Fruit fly (Drosophila melanogaster): ENCODE results near the gene rudhira.

The rudhira gene

dm6 chrX:11775987-11776587 is 40.6 kb upstream of the rudhira start (continued):
- TF ChIP-seq CG14860 (GFP tag; IDR thresholded peaks at IDR 0.05; ENCODE audit: partially characterized antibody) (no peak), CG16863 (GFP tag; optimal IDR thresholded peaks at IDR 0.05) (peak; percentile 46), ci (GFP tag; IDR thresholded peaks at IDR 0.05) (peak; percentile 69; the same call in 2 of the 3 replicates), cg (GFP tag; optimal IDR thresholded peaks at IDR 0.05) (peak; percentile 45), Sox100B (GFP tag; optimal IDR thresholded peaks at IDR 0.05) (peak; percentile 39), corto (GFP tag; optimal IDR thresholded peaks at IDR 0.05) (peak; percentile 38), CG4424 (GFP tag; optimal IDR thresholded peaks at IDR 0.05) (peak; percentile 59), CG2129 (GFP tag; IDR thresholded peaks at IDR 0.05; ENCODE audit: partially characterized antibody) (no peak), CG18619 (GFP tag; optimal IDR thresholded peaks at IDR 0.05) (peak; percentile 8), eyg (GFP tag; optimal IDR thresholded peaks at IDR 0.05) (peak; percentile 2), caup (GFP tag; optimal IDR thresholded peaks at IDR 0.05; ENCODE audit: severe bottlenecking) (peak; percentile 3), yki (optimal IDR thresholded peaks at IDR 0.05) (no peak), vnd (GFP tag; IDR thresholded peaks at IDR 0.05; ENCODE audit: partially characterized antibody) (no peak), CG12219 (GFP tag; optimal IDR thresholded peaks at IDR 0.05) (peak; percentile 34), ewg (GFP tag; optimal IDR thresholded peaks at IDR 0.05) (peak; percentile 25), Sry-β (GFP tag; optimal IDR thresholded peaks at IDR 0.05) (no peak), CG1529 (GFP tag; optimal IDR thresholded peaks at IDR 0.05) (peak; percentile 50), Sry-δ (GFP tag; optimal IDR thresholded peaks at IDR 0.05) (no peak), bowl (GFP tag; IDR thresholded peaks at IDR 0.05) (no peak), CG10979 (tag; optimal IDR thresholded peaks at IDR 0.05) (peak; percentile 82), nerfin-2 (GFP tag; IDR thresholded peaks at IDR 0.05; ENCODE audit: partially characterized antibody) (no peak), dpn (GFP tag; optimal IDR thresholded peaks at IDR 0.05) (peak in 1 of 2 experiments; percentile 50), phol (tag; optimal IDR thresholded peaks at IDR 0.05) (peak; percentile 65), Gsc (GFP tag; IDR thresholded peaks at IDR 0.05) (peak; percentile 47; the same call in 1 of the 2 replicates), CG12744 (GFP tag; optimal IDR thresholded peaks at IDR 0.05) (no peak), CG3838 (GFP tag; optimal IDR thresholded peaks at IDR 0.05) (no peak), trem (tag; optimal IDR thresholded peaks at IDR 0.05) (peak; percentile 39), lmd (GFP tag; IDR thresholded peaks at IDR 0.05) (peak; percentile 56), CG17361 (GFP tag; IDR thresholded peaks at IDR 0.05) (no peak), CG30431 (GFP tag; optimal IDR thresholded peaks at IDR 0.05) (peak; percentile 62), CG8089 (GFP tag; optimal IDR thresholded peaks at IDR 0.05) (peak; percentile 15), TFAM (GFP tag; optimal IDR thresholded peaks at IDR 0.05) (no peak), CG12769 (tag; optimal IDR thresholded peaks at IDR 0.05) (no peak), Lim3 (GFP tag; IDR thresholded peaks at IDR 0.05) (no peak), Hmx (GFP tag; optimal IDR thresholded peaks at IDR 0.05) (no peak), BtbVII (GFP tag; optimal IDR thresholded peaks at IDR 0.05) (no peak), CG3726 (GFP tag; IDR thresholded peaks at IDR 0.05) (peak; percentile 27; the same call in 1 of the 3 replicates), CG11504 (tag; optimal IDR thresholded peaks at IDR 0.05) (no peak), Six4 (GFP tag; optimal IDR thresholded peaks at IDR 0.05) (peak; percentile 51), otp (GFP tag; IDR thresholded peaks at IDR 0.05) (0 out of 3 replicates have a peak, but pooled peaks have one; percentile 33), Antp (GFP tag; optimal IDR thresholded peaks at IDR 0.05) (peak; percentile 48), CG10431 (GFP tag; optimal IDR thresholded peaks at IDR 0.05) (no peak)

Data from whole organism, embryonic.